Worm (Caenorhabditis elegans) whole organism, young adult: Measurements from ENCODE around the gene scd-1.

ENCODE experiments used
- F37B4.10 ChIP-seq: fragments of 200-800 bp; sonication (Bioruptor generic); IDR thresholded peaks from 2 replicates; pipeline ENCODE4 v1.3.6; 2022; ENCODE audit warnings: missing genetic modification characterization, missing compliant biosample characterization
- F49E8.2 ChIP-seq: sonication (generic microtip); optimal IDR thresholded peaks from 3 replicates; lab custom pipeline; 2017; ENCODE audit warnings: missing genetic modification characterization, mild to moderate bottlenecking, missing compliant biosample characterization, antibody characterized with exemption, moderate library complexity; ENCODE audit not compliant: insufficient read depth
- akir-1 ChIP-seq: fragments of 200-800 bp; sonication (Bioruptor generic); optimal IDR thresholded peaks from 2 replicates; lab custom pipeline; 2018; ENCODE audit warnings: mild to moderate bottlenecking, missing genetic modification characterization, moderate library complexity, missing compliant biosample characterization
- dpl-1 ChIP-seq: fragments of 150-350 bp; optimal IDR thresholded peaks from 2 replicates; lab custom pipeline; 2014; ENCODE audit warnings: missing biosample characterization, missing genetic modification reagents, missing genetic modification characterization
- efl-1 ChIP-seq: fragments of 150-350 bp; optimal IDR thresholded peaks from 2 replicates; lab custom pipeline; 2014; ENCODE audit warnings: missing biosample characterization, missing genetic modification reagents, missing genetic modification characterization
- ets-4 ChIP-seq: fragments of 200-800 bp; sonication (Bioruptor generic); optimal IDR thresholded peaks from 2 replicates; lab custom pipeline; 2018; ENCODE audit warnings: mild to moderate bottlenecking, missing genetic modification characterization, missing compliant biosample characterization
- him-1 ChIP-seq: sonication (generic microtip); optimal IDR thresholded peaks from 2 replicates; lab custom pipeline; 2016; ENCODE audit warnings: missing genotype, missing genetic modification reagents, missing genetic modification characterization, missing compliant biosample characterization
- lsl-1 ChIP-seq: fragments of 200-800 bp; sonication (Bioruptor generic); optimal IDR thresholded peaks from 2 replicates; lab custom pipeline; 2018; ENCODE audit warnings: mild to moderate bottlenecking, missing genetic modification characterization, moderate library complexity, missing compliant biosample characterization
- lsy-27 ChIP-seq: sonication (generic microtip); optimal IDR thresholded peaks from 2 replicates; lab custom pipeline; 2017; ENCODE audit warnings: missing genetic modification characterization, mild to moderate bottlenecking, missing compliant biosample characterization, antibody characterized with exemption, missing genotype, borderline replicate concordance; ENCODE audit not compliant: insufficient read depth
- madf-8 ChIP-seq: fragments of 200-800 bp; sonication (Bioruptor generic); conservative IDR thresholded peaks from 2 replicates; pipeline ENCODE4 v1.3.6; 2022; ENCODE audit warnings: missing genetic modification reagents, missing genetic modification characterization, missing compliant biosample characterization
- nfya-1 ChIP-seq: sonication (generic microtip); optimal IDR thresholded peaks from 2 replicates; lab custom pipeline; 2017; ENCODE audit warnings: antibody characterized with exemption, missing compliant biosample characterization, missing genetic modification characterization, borderline replicate concordance; ENCODE audit not compliant: insufficient read depth
- pha-4 ChIP-seq: fragments of 150-350 bp; sonication (generic microtip); optimal IDR thresholded peaks from 2 replicates; lab custom pipeline; 2014; ENCODE audit warnings: missing biosample characterization, missing genetic modification reagents, missing genetic modification characterization
- tlf-1 ChIP-seq: fragments of 200-800 bp; sonication (Bioruptor generic); optimal IDR thresholded peaks from 2 replicates; lab custom pipeline; 2018; ENCODE audit warnings: mild to moderate bottlenecking, missing genetic modification characterization, missing compliant biosample characterization
- ztf-3 ChIP-seq: fragments of 200-800 bp; sonication (Bioruptor generic); optimal IDR thresholded peaks from 2 replicates; lab custom pipeline; 2018; ENCODE audit warnings: mild to moderate bottlenecking, missing genetic modification characterization, missing compliant biosample characterization

DNA sequence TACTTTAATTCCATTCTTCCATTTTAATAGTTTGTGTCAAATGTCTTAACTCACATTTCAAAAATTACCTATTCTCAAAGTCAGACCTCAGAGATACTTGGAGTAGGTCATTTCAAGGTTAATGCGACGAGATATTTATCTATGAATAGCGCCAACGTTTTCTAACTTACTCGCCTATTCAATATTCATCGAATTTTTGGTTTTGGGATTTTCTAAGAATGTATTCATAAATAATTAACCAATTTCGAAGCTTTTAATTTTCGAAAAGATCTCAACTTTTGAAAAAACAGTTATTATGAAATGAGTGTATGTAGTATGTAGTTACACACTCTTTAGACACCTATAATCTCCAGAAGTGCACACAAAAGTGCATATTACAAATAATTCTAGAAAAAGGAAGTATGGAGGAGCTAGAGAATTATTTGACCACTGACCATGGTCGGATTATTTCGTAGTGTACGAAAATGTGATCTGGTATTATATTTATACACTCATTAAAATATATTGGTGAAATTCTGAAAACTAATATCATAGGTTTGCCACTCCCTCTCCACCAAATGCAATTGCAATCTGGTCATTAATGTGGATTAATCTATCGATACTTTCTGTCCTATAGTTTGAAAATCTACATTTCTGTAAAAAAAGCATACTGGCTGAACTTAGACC, 13.0 kb downstream of the scd-1 start:
- TF ChIP-seq ets-4 = no peak
- TF ChIP-seq madf-8 (GFP tag; lab: Robert Waterston, UW) = no peak
- TF ChIP-seq pha-4 (tag; lab: Kevin White, UChicago) = no peak
- TF ChIP-seq ztf-3 (GFP tag; lab: Kevin White, UChicago) = no peak
- no peak for TF ChIP-seq him-1 (tag; lab: Kevin White, UChicago)
- TF ChIP-seq efl-1 = no peak
- TF ChIP-seq nfya-1 = no peak
- TF ChIP-seq F37B4.10 (GFP tag; lab: Robert Waterston, UW) = no peak
- TF ChIP-seq akir-1 (GFP tag; lab: Kevin White, UChicago) = no peak
- TF ChIP-seq lsy-27 (tag; lab: Kevin White, UChicago) = no peak
- no peak for TF ChIP-seq dpl-1 (GFP tag; lab: Kevin White, UChicago)
- no peak for TF ChIP-seq tlf-1 (GFP tag; lab: Kevin White, UChicago)
- no peak for TF ChIP-seq lsl-1
- no peak for TF ChIP-seq F49E8.2
